Fruit fly (Drosophila melanogaster): Measurements from ENCODE around the gene pes.

Gene pes

DNA sequence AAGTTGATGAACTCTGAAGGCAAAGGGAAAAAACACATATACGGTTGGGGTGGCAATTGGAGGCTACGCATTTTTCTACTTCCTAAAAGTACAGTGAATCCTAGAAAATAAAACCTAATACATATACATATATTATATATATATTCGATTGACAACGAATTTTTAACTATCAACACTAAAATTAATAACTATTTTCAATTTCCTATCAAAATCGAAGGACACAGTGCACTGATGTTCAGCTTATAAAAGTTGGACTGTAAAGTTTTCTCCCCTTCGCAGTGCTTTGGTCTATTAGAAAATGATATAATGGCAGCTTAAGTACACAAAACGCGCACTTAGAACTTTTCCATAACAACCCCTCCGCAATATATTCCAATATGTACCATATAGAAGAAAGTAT is 31.1 kb downstream of the pes start:
- TF ChIP-seq psq (optimal IDR thresholded peaks at IDR 0.05) (no peak), CG8478 (optimal IDR thresholded peaks at IDR 0.05) (no peak), EcR (GFP tag; optimal IDR thresholded peaks at IDR 0.05) (no peak), pan (optimal IDR thresholded peaks at IDR 0.05) (no peak), Dll (optimal IDR thresholded peaks at IDR 0.05) (no peak), usp (GFP tag; optimal IDR thresholded peaks at IDR 0.05) (no peak)

DNA sequence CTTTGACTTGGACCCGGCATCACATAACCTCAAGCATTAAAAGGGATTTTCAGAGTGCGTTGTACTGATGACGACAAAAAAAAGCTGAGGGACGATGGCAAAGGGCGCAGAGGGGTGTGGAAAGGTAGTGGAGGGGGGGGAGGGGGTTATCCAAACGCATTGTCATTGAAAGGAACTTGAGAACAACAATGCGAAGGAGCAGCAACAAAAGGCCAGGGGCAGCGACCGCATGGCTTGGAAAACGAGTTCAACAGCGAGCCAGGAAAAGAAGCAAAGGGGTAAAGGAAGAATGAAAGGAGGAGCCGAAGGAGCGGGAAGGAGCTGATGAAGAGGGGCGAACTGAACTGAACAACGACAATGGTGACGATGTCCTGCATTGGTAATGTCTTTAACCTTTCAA is 31.7 kb downstream of the pes start:
- TF ChIP-seq CG8478 (optimal IDR thresholded peaks at IDR 0.05) (no peak), EcR (GFP tag; optimal IDR thresholded peaks at IDR 0.05) (peak; percentile 45 to 70)

DNA sequence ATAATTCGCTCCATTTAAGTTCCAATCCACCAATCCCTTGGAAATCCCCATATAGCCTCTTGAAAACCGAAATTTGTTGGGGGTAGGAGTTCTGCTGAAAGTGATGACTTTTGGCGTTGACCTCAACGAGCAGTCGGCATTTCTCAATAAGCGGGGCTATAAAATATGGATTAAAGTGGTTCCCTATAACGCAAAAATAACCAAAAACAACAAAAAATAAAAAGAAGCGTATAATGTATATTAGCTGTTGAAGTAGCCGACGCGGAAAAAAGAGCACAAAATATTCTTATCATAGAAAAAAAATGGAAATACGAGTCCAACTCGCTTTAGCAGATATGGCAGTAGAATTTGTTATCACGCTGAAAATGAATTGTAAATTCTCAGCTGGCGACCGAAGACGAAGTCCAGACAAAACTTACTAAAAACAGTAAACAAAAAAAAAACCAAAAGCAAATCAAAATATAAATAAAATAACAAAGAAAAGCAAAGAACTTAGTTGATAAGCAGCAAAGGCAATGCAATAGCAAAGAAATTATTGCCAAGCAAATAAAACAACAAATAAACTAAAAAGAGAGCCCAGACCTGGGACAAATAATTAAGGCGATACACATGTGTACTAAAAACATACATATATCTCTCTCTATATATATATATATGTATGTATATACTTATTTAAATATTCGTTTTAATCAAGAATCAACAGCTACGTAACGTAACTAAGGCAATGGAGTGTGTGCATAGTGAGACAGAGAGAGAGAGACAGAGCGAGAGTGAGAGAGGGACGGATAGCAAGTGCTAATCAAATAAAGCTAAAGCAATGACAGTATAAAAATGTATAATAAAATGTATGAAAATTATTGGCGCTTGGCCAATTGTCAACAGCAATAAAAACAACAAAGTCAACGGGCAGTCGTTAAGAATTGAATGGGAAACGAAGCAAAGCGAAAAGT is 33.1 kb downstream of the pes start:
- TF ChIP-seq psq (optimal IDR thresholded peaks at IDR 0.05) (no peak), usp (GFP tag; optimal IDR thresholded peaks at IDR 0.05) (no peak), Dll (optimal IDR thresholded peaks at IDR 0.05) (no peak), CG8478 (optimal IDR thresholded peaks at IDR 0.05) (no peak), pan (optimal IDR thresholded peaks at IDR 0.05) (no peak), EcR (GFP tag; optimal IDR thresholded peaks at IDR 0.05) (no peak)

DNA sequence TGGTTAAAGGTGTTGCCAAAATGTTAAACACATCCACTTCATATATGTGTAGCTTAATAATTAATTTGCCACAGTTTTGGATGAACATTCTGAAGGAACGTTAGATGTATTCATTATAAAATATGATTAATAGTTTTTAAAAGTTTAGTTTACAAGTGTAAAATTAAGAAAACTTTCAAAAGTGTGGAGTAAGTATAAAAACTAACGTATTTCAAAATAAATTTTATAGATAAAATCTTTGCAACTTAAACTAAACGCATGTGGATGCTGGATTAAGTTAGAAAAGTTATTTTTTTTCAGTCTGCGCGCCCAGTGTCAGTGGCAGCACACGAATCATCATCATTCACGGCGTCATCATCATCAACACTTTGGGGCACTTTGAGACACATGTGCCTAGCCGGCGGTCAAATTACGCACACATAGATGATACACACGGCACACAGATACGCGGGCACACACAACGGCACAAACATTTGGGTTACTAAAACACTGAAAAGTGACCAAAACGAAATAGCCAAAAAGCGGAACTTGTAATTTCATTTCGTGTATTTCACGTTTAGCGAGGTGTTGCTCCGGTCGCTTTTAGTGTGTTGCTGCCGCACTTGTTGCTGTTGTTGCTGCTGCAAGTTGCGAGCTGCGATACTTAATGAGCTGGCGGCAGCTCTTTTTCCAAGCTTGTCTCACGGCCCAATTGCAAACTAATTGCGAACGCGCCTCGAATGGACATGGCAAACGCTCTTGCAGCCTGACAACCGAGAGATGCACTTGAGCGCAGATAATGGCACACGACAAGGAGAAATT is 36.7 kb downstream of the pes start:
- TF ChIP-seq Dll (optimal IDR thresholded peaks at IDR 0.05) = no peak
- TF ChIP-seq pan (optimal IDR thresholded peaks at IDR 0.05) = no peak
- TF ChIP-seq usp (GFP tag; optimal IDR thresholded peaks at IDR 0.05) = no peak
- no peak for TF ChIP-seq CG8478 (optimal IDR thresholded peaks at IDR 0.05)
- no peak for TF ChIP-seq EcR (GFP tag; optimal IDR thresholded peaks at IDR 0.05)
- TF ChIP-seq psq (optimal IDR thresholded peaks at IDR 0.05) = no peak

DNA sequence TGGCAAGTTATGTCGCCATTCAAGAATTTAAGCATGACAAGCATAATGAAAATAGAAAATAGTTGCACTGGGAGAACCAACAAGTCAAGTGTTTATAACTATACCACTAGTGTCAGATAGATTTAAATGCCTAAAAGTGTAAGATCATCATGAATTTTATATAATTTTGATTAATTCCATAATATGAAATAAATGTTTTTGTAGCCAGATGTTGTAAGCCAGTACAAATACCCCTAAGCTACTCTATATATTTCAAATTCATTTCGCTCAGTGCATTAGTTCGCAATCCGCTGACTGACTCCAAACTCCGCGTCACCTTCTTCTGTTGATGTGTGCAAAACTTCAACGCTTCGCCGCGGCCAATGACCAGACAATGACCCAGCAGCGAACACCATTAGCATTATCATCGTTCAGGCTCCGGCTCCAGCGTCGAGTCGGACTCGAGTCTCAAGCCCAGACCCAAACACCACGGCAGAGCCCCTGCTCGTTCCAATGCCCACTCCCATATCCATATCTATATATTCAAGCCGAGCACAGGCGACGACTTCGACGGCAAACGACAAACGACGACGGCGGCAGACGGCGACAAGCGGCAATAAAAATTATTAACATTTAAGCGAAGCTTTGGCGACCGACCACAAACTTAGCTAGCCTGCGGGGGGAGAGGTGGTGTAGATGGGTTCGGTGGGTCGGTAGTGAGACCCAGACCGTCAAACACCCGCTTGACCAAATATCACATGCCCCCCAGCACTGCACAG is 37.5 kb downstream of the pes start:
- peak in 1 of 2 experiments; percentile 86 for TF ChIP-seq EcR (GFP tag; optimal IDR thresholded peaks at IDR 0.05)
- no peak for TF ChIP-seq psq (optimal IDR thresholded peaks at IDR 0.05)

DNA sequence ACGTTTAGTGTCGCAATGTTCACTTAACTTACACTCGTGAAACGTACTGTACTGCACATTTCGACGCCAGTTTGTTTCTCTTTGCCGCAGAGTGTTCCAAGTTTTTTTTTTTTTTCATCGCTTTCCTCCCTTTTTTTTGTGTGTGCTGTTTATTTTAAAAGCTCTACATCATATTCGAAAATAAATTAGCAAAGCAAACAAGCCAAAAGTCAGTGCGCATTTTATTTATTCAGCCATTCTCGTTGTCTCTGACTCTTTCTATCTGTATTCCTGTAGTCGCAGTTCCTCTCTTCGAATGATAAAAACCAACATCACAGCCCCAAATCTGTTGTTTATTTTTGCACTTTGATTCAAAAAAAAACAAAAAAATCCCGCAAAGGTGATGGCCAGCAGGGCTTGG is 39.4 kb downstream of the pes start:
- TF ChIP-seq usp (GFP tag; optimal IDR thresholded peaks at IDR 0.05) (no peak), EcR (GFP tag; optimal IDR thresholded peaks at IDR 0.05) (no peak), Dll (optimal IDR thresholded peaks at IDR 0.05) (no peak), CG8478 (optimal IDR thresholded peaks at IDR 0.05) (no peak), pan (optimal IDR thresholded peaks at IDR 0.05) (no peak), psq (optimal IDR thresholded peaks at IDR 0.05) (no peak)

DNA sequence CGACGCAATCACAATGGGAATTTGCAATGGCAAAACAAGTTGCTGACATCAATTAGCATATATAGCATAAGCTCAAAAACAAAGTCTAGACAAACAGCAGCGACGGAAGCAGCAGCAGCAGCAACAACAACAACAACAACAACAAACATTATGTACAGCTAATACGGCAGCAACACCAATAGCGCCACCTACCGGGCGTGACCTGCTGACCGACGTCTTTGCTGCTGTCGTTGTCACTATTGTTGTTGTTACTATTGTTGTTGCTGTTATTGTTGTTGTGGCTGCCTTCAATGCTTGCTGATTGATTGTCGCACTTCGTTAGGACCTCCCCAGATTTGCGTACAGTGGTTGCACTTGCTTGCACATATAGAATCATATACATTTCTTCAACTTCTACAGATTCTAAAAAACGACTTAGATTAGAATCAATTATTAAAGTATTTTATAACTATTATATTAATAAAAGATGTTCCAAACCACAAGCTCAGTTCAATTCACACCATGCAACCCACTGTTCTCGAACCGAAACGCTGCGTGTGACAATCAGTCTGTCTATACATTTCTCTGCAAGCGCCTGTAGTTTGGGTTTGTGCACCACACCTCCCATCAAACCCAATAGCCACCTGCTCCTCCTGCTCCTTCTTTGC is 40.5 kb downstream of the pes start:
- TF ChIP-seq Dll (optimal IDR thresholded peaks at IDR 0.05) (no peak), psq (optimal IDR thresholded peaks at IDR 0.05) (no peak), EcR (GFP tag; optimal IDR thresholded peaks at IDR 0.05) (no peak), CG8478 (optimal IDR thresholded peaks at IDR 0.05) (no peak), usp (GFP tag; optimal IDR thresholded peaks at IDR 0.05) (no peak), pan (optimal IDR thresholded peaks at IDR 0.05) (no peak)

DNA sequence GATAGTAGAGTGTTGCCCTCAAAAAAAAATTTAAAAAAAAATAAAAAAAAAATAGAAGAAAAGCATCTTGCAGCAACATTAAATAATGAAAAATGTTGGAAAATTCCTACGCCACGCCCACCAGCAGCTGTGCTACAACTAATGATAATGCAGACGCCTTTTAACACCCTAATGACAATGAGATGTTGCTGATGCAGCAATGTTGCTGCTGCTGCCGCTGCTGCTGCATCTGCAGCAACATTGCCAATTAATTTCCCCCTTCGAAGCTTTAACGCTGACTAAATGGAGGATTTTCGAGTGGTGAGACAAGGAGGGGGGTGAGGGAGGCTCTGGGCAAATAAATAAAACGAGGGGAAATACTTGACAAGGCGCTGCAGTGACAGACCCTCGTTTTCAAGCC is 41.6 kb downstream of the pes start:
- TF ChIP-seq psq (optimal IDR thresholded peaks at IDR 0.05) (no peak), EcR (GFP tag; optimal IDR thresholded peaks at IDR 0.05) (no peak), usp (GFP tag; optimal IDR thresholded peaks at IDR 0.05) (no peak), Dll (optimal IDR thresholded peaks at IDR 0.05) (no peak), pan (optimal IDR thresholded peaks at IDR 0.05) (no peak), CG8478 (optimal IDR thresholded peaks at IDR 0.05) (no peak)

DNA sequence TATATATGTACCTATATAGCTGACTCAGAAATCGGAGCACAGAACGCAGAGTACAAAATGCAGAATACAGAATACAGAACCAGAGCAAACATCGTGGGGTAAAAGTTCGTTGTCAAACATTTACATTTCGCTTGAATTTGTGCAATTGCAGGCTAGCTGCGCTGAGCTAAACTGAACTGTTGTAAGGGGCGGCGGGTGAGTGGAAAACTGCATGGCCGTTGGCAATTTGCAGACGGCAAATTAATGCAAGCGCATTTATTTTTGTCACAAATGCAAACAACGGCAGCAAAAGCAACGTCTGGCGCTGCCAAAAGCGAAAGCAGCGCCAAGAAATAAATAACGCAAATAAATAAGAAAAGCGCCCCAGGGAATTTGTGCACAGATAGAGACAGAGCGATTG is 42.0 kb downstream of the pes start:
- TF ChIP-seq Dll (optimal IDR thresholded peaks at IDR 0.05) (no peak), pan (optimal IDR thresholded peaks at IDR 0.05) (no peak), usp (GFP tag; optimal IDR thresholded peaks at IDR 0.05) (no peak), CG8478 (optimal IDR thresholded peaks at IDR 0.05) (no peak), EcR (GFP tag; optimal IDR thresholded peaks at IDR 0.05) (no peak), psq (optimal IDR thresholded peaks at IDR 0.05) (no peak)

DNA sequence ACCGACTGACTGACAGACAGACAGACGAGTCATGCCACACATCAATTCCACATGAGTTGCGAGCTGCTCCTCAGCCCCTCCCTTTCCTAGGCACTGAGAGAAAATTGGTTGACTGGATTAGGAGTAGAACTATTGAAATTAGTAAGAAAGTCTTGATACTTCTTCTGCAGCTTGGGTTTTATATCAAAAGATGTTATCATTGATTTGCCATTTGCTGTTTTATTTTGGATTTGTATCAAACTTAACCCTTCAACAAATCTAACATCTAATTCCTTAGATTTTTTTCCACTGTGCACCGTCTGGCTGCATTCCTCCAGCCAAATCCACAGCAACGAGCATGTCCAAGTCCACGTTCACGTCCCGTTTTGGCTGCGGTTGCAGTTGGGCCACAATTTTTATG is 44.2 kb downstream of the pes start:
- TF ChIP-seq pan (optimal IDR thresholded peaks at IDR 0.05) (no peak), CG8478 (optimal IDR thresholded peaks at IDR 0.05) (no peak), EcR (GFP tag; optimal IDR thresholded peaks at IDR 0.05) (no peak), usp (GFP tag; optimal IDR thresholded peaks at IDR 0.05) (no peak), psq (optimal IDR thresholded peaks at IDR 0.05) (no peak)

DNA sequence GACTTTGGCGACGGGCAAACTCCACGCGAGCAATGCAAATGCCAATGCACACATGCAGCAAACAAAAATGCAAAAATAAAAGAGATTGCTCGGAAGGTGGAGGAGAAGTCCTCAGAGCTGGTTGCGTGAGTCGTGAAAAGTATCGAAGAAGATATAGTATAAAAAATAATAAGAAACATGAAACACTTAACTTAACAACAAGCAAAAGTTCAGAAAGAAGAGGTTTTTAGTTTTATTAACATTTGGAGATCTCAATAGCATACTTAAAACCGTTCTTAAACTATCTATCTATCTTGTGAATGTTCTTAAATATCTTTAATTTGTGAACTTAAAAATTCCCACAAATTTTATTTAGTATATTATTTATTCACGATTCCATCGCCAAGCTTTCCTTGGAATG is 45.0 kb downstream of the pes start:
- TF ChIP-seq EcR (GFP tag; optimal IDR thresholded peaks at IDR 0.05) (no peak), CG8478 (optimal IDR thresholded peaks at IDR 0.05) (no peak), usp (GFP tag; optimal IDR thresholded peaks at IDR 0.05) (no peak)
